Worm (Caenorhabditis elegans) whole organism, L4/young adult: ENCODE data around the gene C26B2.8.

Source experiments
- W03F9.2 ChIP-seq: fragments of 150-350 bp; optimal IDR thresholded peaks from 2 replicates; lab custom pipeline; 2014; ENCODE audit warnings: missing biosample characterization, missing genetic modification characterization
- dao-5 ChIP-seq: sonication (generic microtip); optimal IDR thresholded peaks from 2 replicates; lab custom pipeline; 2016; ENCODE audit warnings: missing genotype, missing genetic modification characterization, moderate library complexity, missing compliant biosample characterization
- him-1 ChIP-seq: sonication (generic microtip); optimal IDR thresholded peaks from 2 replicates; lab custom pipeline; 2016; ENCODE audit warnings: missing genotype, missing genetic modification reagents, missing genetic modification characterization, missing compliant biosample characterization

C26B2.8 gene

ce11 chrIV:8062359-8062758 lies 48.4 kb downstream of the C26B2.8 start, which contains the start of gene sax-7:
sax-7 (plus strand) TSS chrIV:8062659.
- TF ChIP-seq him-1 (tag; lab: Kevin White, UChicago) (no peak), dao-5 (tag; lab: Kevin White, UChicago) (no peak), W03F9.2 (tag; lab: Kevin White, UChicago) (no peak)
